Fruit fly (Drosophila melanogaster) whole organism, embryonic: ENCODE data around the gene Coq7.

Experiments
- Adf1 ChIP-seq: fragments of 200-800 bp; sonication (Bioruptor generic); IDR thresholded peaks from 2 replicates; pipeline ENCODE4 v1.3.6; 2022; ENCODE audit warnings: missing biosample characterization, missing genetic modification characterization
- BEAF-32 ChIP-seq: fragments of 200-800 bp; sonication (Bioruptor generic); optimal IDR thresholded peaks from 3 replicates; lab custom pipeline; 2017; ENCODE audit warnings: missing biosample characterization, missing genetic modification characterization, mild to moderate bottlenecking, moderate library complexity, missing genetic modification reagents
- CG10321 ChIP-seq: fragments of 200-800 bp; sonication (Bioruptor generic); IDR thresholded peaks from 2 replicates; pipeline ENCODE4 v1.3.6; 2022; ENCODE audit warnings: missing biosample characterization, missing genetic modification characterization
- CG11695 ChIP-seq: fragments of 200-800 bp; sonication (Bioruptor generic); IDR thresholded peaks from 3 replicates; pipeline ENCODE4 v1.3.6; 2022; ENCODE audit warnings: missing biosample characterization, missing genetic modification characterization
- CG12744 ChIP-seq: fragments of 200-800 bp; sonication (Bioruptor generic); optimal IDR thresholded peaks from 2 replicates; lab custom pipeline; 2016; ENCODE audit warnings: missing biosample characterization, missing genetic modification characterization
- CG13424 ChIP-seq: fragments of 200-800 bp; sonication (Bioruptor generic); optimal IDR thresholded peaks from 2 replicates; lab custom pipeline; 2019; ENCODE audit warnings: missing biosample characterization, mild to moderate bottlenecking, missing genetic modification characterization, moderate library complexity
- CG18764 ChIP-seq: fragments of 200-800 bp; sonication (Bioruptor generic); optimal IDR thresholded peaks from 3 replicates; lab custom pipeline; 2016; ENCODE audit warnings: missing biosample characterization, missing genetic modification characterization
- CG30403 ChIP-seq: fragments of 200-800 bp; sonication (Bioruptor generic); optimal IDR thresholded peaks from 3 replicates; lab custom pipeline; 2016; ENCODE audit warnings: missing biosample characterization, missing genetic modification characterization
- CG31365 ChIP-seq: fragments of 200-800 bp; sonication (Bioruptor generic); optimal IDR thresholded peaks from 2 replicates; lab custom pipeline; 2018; ENCODE audit warnings: missing biosample characterization, mild to moderate bottlenecking, missing genetic modification characterization
- CG32532 ChIP-seq: fragments of 200-800 bp; sonication (Bioruptor generic); IDR thresholded peaks from 2 replicates; pipeline ENCODE4 v1.3.6; 2022; ENCODE audit warnings: missing biosample characterization, missing genetic modification characterization
- CG3995 ChIP-seq: fragments of 200-800 bp; sonication (Bioruptor generic); optimal IDR thresholded peaks from 3 replicates; lab custom pipeline; 2016; ENCODE audit warnings: missing biosample characterization, missing genetic modification characterization
- CG4328 ChIP-seq: fragments of 200-800 bp; sonication (Bioruptor generic); optimal IDR thresholded peaks from 3 replicates; lab custom pipeline; 2017; ENCODE audit warnings: missing biosample characterization, missing genetic modification reagents, missing genetic modification characterization
- CG43689 ChIP-seq: fragments of 200-800 bp; sonication (Bioruptor generic); IDR thresholded peaks from 2 replicates; pipeline ENCODE4 v1.3.6; 2022; ENCODE audit warnings: missing biosample characterization, missing genetic modification characterization
- CG4404 ChIP-seq: fragments of 200-800 bp; sonication (Bioruptor generic); IDR thresholded peaks from 2 replicates; pipeline ENCODE4 v1.3.6; 2022; ENCODE audit warnings: missing biosample characterization, missing genetic modification characterization
- CG6791 ChIP-seq: fragments of 200-800 bp; sonication (Bioruptor generic); IDR thresholded peaks from 3 replicates; pipeline ENCODE4 v1.3.6; 2022; ENCODE audit warnings: missing biosample characterization, missing genetic modification characterization; ENCODE audit not compliant: partially characterized antibody
- CG7271 ChIP-seq: fragments of 200-800 bp; sonication (Bioruptor generic); optimal IDR thresholded peaks from 2 replicates; lab custom pipeline; 2018; ENCODE audit warnings: missing biosample characterization, mild to moderate bottlenecking, missing genetic modification characterization, moderate library complexity
- CG7987 ChIP-seq: fragments of 200-800 bp; sonication (Bioruptor generic); optimal IDR thresholded peaks from 2 replicates; lab custom pipeline; 2018; ENCODE audit warnings: missing biosample characterization, mild to moderate bottlenecking, missing genetic modification characterization, moderate library complexity
- CG8944 ChIP-seq: fragments of 200-800 bp; sonication (Bioruptor generic); optimal IDR thresholded peaks from 3 replicates; lab custom pipeline; 2016; ENCODE audit warnings: missing biosample characterization, missing genetic modification characterization
- CG9817 ChIP-seq: fragments of 200-800 bp; sonication (Bioruptor generic); optimal IDR thresholded peaks from 2 replicates; lab custom pipeline; 2018; ENCODE audit warnings: missing biosample characterization, mild to moderate bottlenecking, missing genetic modification characterization, moderate library complexity
- Chrac-16 ChIP-seq: fragments of 200-800 bp; sonication (Bioruptor generic); optimal IDR thresholded peaks from 3 replicates; lab custom pipeline; 2016; ENCODE audit warnings: missing biosample characterization, missing genetic modification characterization
- Dref ChIP-seq: fragments of 200-800 bp; sonication (Bioruptor generic); IDR thresholded peaks from 2 replicates; pipeline ENCODE4 v1.3.6; 2022; ENCODE audit warnings: missing biosample characterization, missing genetic modification characterization
- Ets65A ChIP-seq: fragments of 200-800 bp; sonication (Bioruptor generic); peaks from one replicate; lab custom pipeline; 2016; ENCODE audit warnings: missing biosample characterization, missing genetic modification characterization
- Gsc ChIP-seq: fragments of 200-800 bp; sonication (Bioruptor generic); IDR thresholded peaks from 2 replicates; pipeline ENCODE4 v1.3.6; 2022; ENCODE audit warnings: missing biosample characterization, missing genetic modification characterization
- Hmx ChIP-seq: fragments of 200-800 bp; sonication (Bioruptor generic); optimal IDR thresholded peaks from 2 replicates; lab custom pipeline; 2016; ENCODE audit warnings: missing biosample characterization, missing genetic modification characterization
- Hr39 ChIP-seq: fragments of >200 bp; optimal IDR thresholded peaks from 2 replicates; lab custom pipeline; 2017
- Hr51 ChIP-seq, 2 experiments: fragments of 200-800 bp; sonication (Bioruptor generic); optimal IDR thresholded peaks; 2 replicates in 1 of 2; 3 replicates in 1 of 2; lab custom pipeline; 2016 to 2018; ENCODE audit warnings: missing biosample characterization in 2 of 2, missing genetic modification characterization in 2 of 2, mild to moderate bottlenecking in 1 of 2, moderate library complexity in 1 of 2
- Lhr ChIP-seq: fragments of 200-800 bp; sonication (Bioruptor generic); optimal IDR thresholded peaks from 3 replicates; lab custom pipeline; 2017; ENCODE audit warnings: mild to moderate bottlenecking, missing biosample characterization, missing genetic modification reagents, missing genetic modification characterization
- MBD-R2 ChIP-seq: fragments of 200-800 bp; sonication (Bioruptor generic); IDR thresholded peaks from 2 replicates; pipeline ENCODE4 v1.3.6; 2022; ENCODE audit warnings: missing biosample characterization, missing genetic modification characterization
- NC2α ChIP-seq: fragments of 200-800 bp; sonication (Bioruptor generic); optimal IDR thresholded peaks from 2 replicates; lab custom pipeline; 2016; ENCODE audit warnings: missing biosample characterization, missing genetic modification characterization
- Neu2 ChIP-seq: fragments of 200-800 bp; sonication (Bioruptor generic); optimal IDR thresholded peaks from 3 replicates; lab custom pipeline; 2016; ENCODE audit warnings: missing biosample characterization, missing genetic modification characterization, borderline replicate concordance
- Poxn ChIP-seq: fragments of 200-800 bp; sonication (Bioruptor generic); IDR thresholded peaks from 2 replicates; pipeline ENCODE4 v1.3.6; 2022; ENCODE audit warnings: missing biosample characterization, missing genetic modification characterization
- Spps ChIP-seq: fragments of 200-800 bp; sonication (Bioruptor generic); optimal IDR thresholded peaks from 2 replicates; lab custom pipeline; 2018; ENCODE audit warnings: missing biosample characterization, mild to moderate bottlenecking, missing genetic modification characterization
- Sry-δ ChIP-seq: fragments of 200-800 bp; sonication (Bioruptor generic); optimal IDR thresholded peaks from 2 replicates; lab custom pipeline; 2016; ENCODE audit warnings: missing biosample characterization, missing genetic modification characterization
- Stat92E ChIP-seq, 3 experiments: fragments of >200 bp in 2 of 3; fragments of 200-800 bp in 1 of 3; sonication (Bioruptor generic) in 1 of 3; optimal IDR thresholded peaks; 2 replicates each; lab custom pipeline; 2017 to 2019; ENCODE audit warnings: missing biosample characterization in 3 of 3, missing genetic modification characterization in 3 of 3, mild to moderate bottlenecking in 1 of 3, moderate library complexity in 1 of 3
- Vsx1 ChIP-seq: fragments of 200-800 bp; sonication (Bioruptor generic); optimal IDR thresholded peaks from 2 replicates; lab custom pipeline; 2017; ENCODE audit warnings: missing biosample characterization, mild to moderate bottlenecking, missing genetic modification characterization, missing genetic modification reagents
- bcd ChIP-seq: fragments of 200-800 bp; sonication (Bioruptor generic); optimal IDR thresholded peaks from 2 replicates; lab custom pipeline; 2017; ENCODE audit warnings: missing biosample characterization, mild to moderate bottlenecking, missing genetic modification characterization
- bowl ChIP-seq: fragments of 200-800 bp; sonication (Bioruptor generic); IDR thresholded peaks from 2 replicates; pipeline ENCODE4 v1.3.6; 2022; ENCODE audit warnings: missing biosample characterization, missing genetic modification characterization
- crp ChIP-seq, 2 experiments: fragments of 200-800 bp; sonication (Bioruptor generic); optimal IDR thresholded peaks; 2 replicates in 1 of 2; 3 replicates in 1 of 2; lab custom pipeline; 2017; ENCODE audit warnings: missing biosample characterization in 2 of 2, missing genetic modification characterization in 2 of 2, mild to moderate bottlenecking in 1 of 2, moderate library complexity in 1 of 2
- exex ChIP-seq: fragments of 200-800 bp; sonication (Bioruptor generic); optimal IDR thresholded peaks from 4 replicates; lab custom pipeline; 2018; ENCODE audit warnings: missing biosample characterization, mild to moderate bottlenecking, missing genetic modification characterization, moderate library complexity
- fd64A ChIP-seq: fragments of 200-800 bp; sonication (Bioruptor generic); optimal IDR thresholded peaks from 3 replicates; lab custom pipeline; 2018; ENCODE audit warnings: missing biosample characterization, mild to moderate bottlenecking, missing genetic modification characterization
- h ChIP-seq: fragments of >200 bp; optimal IDR thresholded peaks from 2 replicates; lab custom pipeline; 2017
- klu ChIP-seq: fragments of 200-800 bp; sonication (Bioruptor generic); IDR thresholded peaks from 2 replicates; pipeline ENCODE4 v1.3.6; 2022; ENCODE audit warnings: missing biosample characterization, missing genetic modification characterization
- knrl ChIP-seq: fragments of 200-800 bp; sonication (Bioruptor generic); IDR thresholded peaks from 3 replicates; pipeline ENCODE4 v1.3.6; 2022; ENCODE audit warnings: missing biosample characterization, missing genetic modification characterization; ENCODE audit not compliant: partially characterized antibody
- nom ChIP-seq: fragments of 200-800 bp; sonication (Bioruptor generic); optimal IDR thresholded peaks from 2 replicates; lab custom pipeline; 2017; ENCODE audit warnings: missing biosample characterization, missing genetic modification characterization, mild to moderate bottlenecking, moderate library complexity, missing genetic modification reagents
- oc ChIP-seq: fragments of 200-800 bp; sonication (Bioruptor generic); optimal IDR thresholded peaks from 2 replicates; lab custom pipeline; 2018; ENCODE audit warnings: missing biosample characterization, mild to moderate bottlenecking, missing genetic modification characterization, moderate library complexity
- sisA ChIP-seq: fragments of 200-800 bp; sonication (Bioruptor generic); IDR thresholded peaks from 2 replicates; pipeline ENCODE4 v1.3.6; 2022; ENCODE audit warnings: missing biosample characterization, missing genetic modification characterization
- sob ChIP-seq: fragments of 200-800 bp; sonication (Bioruptor generic); IDR thresholded peaks from 2 replicates; pipeline ENCODE4 v1.3.6; 2022; ENCODE audit warnings: missing biosample characterization, missing genetic modification characterization
- sr ChIP-seq: fragments of 200-800 bp; sonication (Bioruptor generic); IDR thresholded peaks from 3 replicates; pipeline ENCODE4 v1.3.6; 2022; ENCODE audit warnings: missing biosample characterization, missing genetic modification characterization
- sug ChIP-seq: fragments of 200-800 bp; optimal IDR thresholded peaks from 2 replicates; lab custom pipeline; 2019; ENCODE audit warnings: missing biosample characterization, mild to moderate bottlenecking, missing genetic modification characterization, moderate library complexity
- vfl ChIP-seq: fragments of 200-800 bp; sonication (Bioruptor generic); optimal IDR thresholded peaks from 2 replicates; lab custom pipeline; 2016; ENCODE audit warnings: missing biosample characterization, missing genetic modification characterization
- zfh2 ChIP-seq: fragments of 200-800 bp; sonication (Bioruptor generic); optimal IDR thresholded peaks from 2 replicates; lab custom pipeline; 2016; ENCODE audit warnings: missing biosample characterization, missing genetic modification characterization

The Coq7 gene

DNA sequence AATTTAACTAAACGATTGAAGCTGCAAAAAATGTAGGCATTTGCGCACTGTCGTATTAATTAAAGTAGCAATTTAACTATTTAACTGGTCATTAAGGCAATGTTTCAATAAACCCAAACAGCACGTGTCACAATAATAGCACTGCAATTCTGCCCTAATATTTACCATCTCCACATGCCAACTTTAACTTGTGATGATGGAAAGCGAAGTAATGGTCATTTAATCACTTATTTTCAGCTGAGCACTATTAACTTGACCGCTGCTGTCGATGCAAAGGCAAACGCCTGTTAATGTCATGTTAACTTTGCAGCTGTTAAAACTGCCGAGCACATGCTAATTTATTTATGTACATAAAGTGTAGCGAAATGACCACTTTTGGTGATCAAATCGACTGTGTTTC is 23.2 kb downstream of the Coq7 start (continued):
- TF ChIP-seq CG30403 (GFP tag; lab: Kevin White, UChicago) = peak; percentile 80
- TF ChIP-seq CG7271 (tag; lab: Kevin White, UChicago) = no peak
- TF ChIP-seq bcd (GFP tag; lab: Kevin White, UChicago) = peak; percentile 82
- TF ChIP-seq CG3995 (GFP tag; lab: Kevin White, UChicago) = peak; percentile 57
- peak; percentile 83 for TF ChIP-seq sisA (GFP tag; lab: Robert Waterston, UW)
- peak; percentile 84 for TF ChIP-seq zfh2
- peak; percentile 48; the same call in 1 of the 2 replicates for TF ChIP-seq MBD-R2 (GFP tag; lab: Robert Waterston, UW)
- no peak for TF ChIP-seq knrl
- TF ChIP-seq Hmx (GFP tag; lab: Kevin White, UChicago) = no peak
- TF ChIP-seq Hr51 (GFP tag; optimal IDR thresholded peaks at IDR 0.05; lab: Kevin White, UChicago) = peak; percentile 75 to 89
- peak; percentile 56 for TF ChIP-seq CG10321 (GFP tag; lab: Robert Waterston, UW)
- TF ChIP-seq CG18764 (GFP tag; lab: Kevin White, UChicago) = peak; percentile 60
- TF ChIP-seq h = no peak
- TF ChIP-seq vfl = peak; percentile 75
- peak; percentile 48; the same call in 1 of the 2 replicates for TF ChIP-seq Adf1 (GFP tag; lab: Robert Waterston, UW)
- TF ChIP-seq Vsx1 = peak; percentile 56
- peak; percentile 72 for TF ChIP-seq Chrac-16 (GFP tag; lab: Kevin White, UChicago)
- peak; percentile 12 for TF ChIP-seq exex (tag; lab: Kevin White, UChicago)
- TF ChIP-seq CG32532 (GFP tag; lab: Robert Waterston, UW) = peak; percentile 86
- TF ChIP-seq Neu2 (GFP tag; lab: Kevin White, UChicago) = peak; percentile 50
- TF ChIP-seq CG43689 (GFP tag; lab: Robert Waterston, UW) = peak; percentile 74
- TF ChIP-seq Gsc = peak; percentile 40; the same call in 1 of the 2 replicates
- peak; percentile 54; the same call in 1 of the 2 replicates for TF ChIP-seq CG4404
- TF ChIP-seq Lhr = peak; percentile 41
- TF ChIP-seq nom (GFP tag; lab: Kevin White, UChicago) = no peak
- peak; percentile 61 for TF ChIP-seq CG12744 (GFP tag; lab: Kevin White, UChicago)
- peak; percentile 25; the same call in 1 of the 2 replicates for TF ChIP-seq Dref (GFP tag; lab: Robert Waterston, UW)
- peak; percentile 44 for TF ChIP-seq sug (tag; lab: Kevin White, UChicago)
- no peak for TF ChIP-seq Hr39 (lab: Kevin White, UChicago)
- TF ChIP-seq Stat92E (GFP tag; optimal IDR thresholded peaks at IDR 0.05; lab: Kevin White, UChicago) = no peak
- TF ChIP-seq CG6791 (GFP tag; lab: Robert Waterston, UW) = no peak
- peak in 1 of 2 experiments; percentile 36 for TF ChIP-seq crp (GFP tag; optimal IDR thresholded peaks at IDR 0.05; lab: Kevin White, UChicago)
- TF ChIP-seq CG8944 (GFP tag; lab: Kevin White, UChicago) = peak; percentile 76
- TF ChIP-seq Sry-δ (GFP tag; lab: Kevin White, UChicago) = peak; percentile 40
- peak; percentile 44; the same call in 1 of the 3 replicates for TF ChIP-seq sr (GFP tag; lab: Robert Waterston, UW)
- TF ChIP-seq klu = peak; percentile 72
- TF ChIP-seq Poxn (GFP tag; lab: Robert Waterston, UW) = no peak
- peak; percentile 78 for TF ChIP-seq CG9817 (tag; lab: Kevin White, UChicago)
- TF ChIP-seq fd64A (GFP tag; lab: Kevin White, UChicago) = peak; percentile 12
- TF ChIP-seq sob (GFP tag; lab: Robert Waterston, UW) = peak; percentile 84
- peak; percentile 97 for TF ChIP-seq Ets65A
- no peak for TF ChIP-seq CG4328 (GFP tag; lab: Kevin White, UChicago)
- peak; percentile 20 for TF ChIP-seq CG7987 (GFP tag; lab: Kevin White, UChicago)
- peak; percentile 62 for TF ChIP-seq CG31365 (tag; lab: Kevin White, UChicago)
- peak; percentile 31 for TF ChIP-seq NC2α (GFP tag; lab: Kevin White, UChicago)
- TF ChIP-seq bowl (GFP tag; lab: Robert Waterston, UW) = peak; percentile 66; the same call in 1 of the 2 replicates
- peak; percentile 57 for TF ChIP-seq oc (tag; lab: Kevin White, UChicago)
- TF ChIP-seq CG11695 (GFP tag; lab: Robert Waterston, UW) = peak; percentile 83; the same call in 2 of the 3 replicates
- TF ChIP-seq Spps (tag; lab: Kevin White, UChicago) = peak; percentile 37
- TF ChIP-seq CG13424 (tag; lab: Kevin White, UChicago) = peak; percentile 81
- no peak for TF ChIP-seq BEAF-32 (GFP tag; lab: Kevin White, UChicago)
